Worm (Caenorhabditis elegans) whole organism, young adult: ENCODE data around the gene F57F4.1.

Experiments used
- ZK185.1 ChIP-seq: sonication (generic microtip); optimal IDR thresholded peaks from 2 replicates; lab custom pipeline; 2016; ENCODE audit warnings: mild to moderate bottlenecking, missing genetic modification characterization, missing compliant biosample characterization; ENCODE audit not compliant: poor library complexity, severe bottlenecking
- aptf-2 ChIP-seq: fragments of 200-800 bp; sonication (Bioruptor generic); conservative IDR thresholded peaks from 2 replicates; pipeline ENCODE4 v1.3.6; 2022; ENCODE audit warnings: missing genetic modification reagents, missing genetic modification characterization, missing compliant biosample characterization
- ceh-27 ChIP-seq: fragments of 200-800 bp; sonication (Bioruptor generic); optimal IDR thresholded peaks from 2 replicates; lab custom pipeline; 2018; ENCODE audit warnings: mild to moderate bottlenecking, missing genetic modification characterization, moderate library complexity, missing compliant biosample characterization
- hmg-20 ChIP-seq: fragments of 200-800 bp; sonication (Bioruptor generic); IDR thresholded peaks from 2 replicates; pipeline ENCODE4 v1.3.6; 2022; ENCODE audit warnings: missing genetic modification reagents, missing genetic modification characterization, missing compliant biosample characterization
- mes-4 ChIP-seq: sonication (generic microtip); optimal IDR thresholded peaks from 2 replicates; lab custom pipeline; 2016; ENCODE audit warnings: missing genotype, missing genetic modification characterization, missing compliant biosample characterization
- sea-2 ChIP-seq: fragments of 200-800 bp; sonication (Bioruptor generic); IDR thresholded peaks from 2 replicates; pipeline ENCODE4 v1.3.6; 2022; ENCODE audit warnings: missing genetic modification characterization, missing compliant biosample characterization
- snpc-1.1 ChIP-seq: sonication (generic microtip); optimal IDR thresholded peaks from 2 replicates; lab custom pipeline; 2017; ENCODE audit warnings: missing genetic modification characterization, mild to moderate bottlenecking, missing compliant biosample characterization, antibody characterized with exemption, moderate library complexity, missing genotype, missing genetic modification reagents; ENCODE audit not compliant: insufficient read depth
- unc-130 ChIP-seq: sonication (generic microtip); optimal IDR thresholded peaks from 2 replicates; lab custom pipeline; 2016; ENCODE audit warnings: missing genetic modification reagents, missing genetic modification characterization, missing compliant biosample characterization

DNA sequence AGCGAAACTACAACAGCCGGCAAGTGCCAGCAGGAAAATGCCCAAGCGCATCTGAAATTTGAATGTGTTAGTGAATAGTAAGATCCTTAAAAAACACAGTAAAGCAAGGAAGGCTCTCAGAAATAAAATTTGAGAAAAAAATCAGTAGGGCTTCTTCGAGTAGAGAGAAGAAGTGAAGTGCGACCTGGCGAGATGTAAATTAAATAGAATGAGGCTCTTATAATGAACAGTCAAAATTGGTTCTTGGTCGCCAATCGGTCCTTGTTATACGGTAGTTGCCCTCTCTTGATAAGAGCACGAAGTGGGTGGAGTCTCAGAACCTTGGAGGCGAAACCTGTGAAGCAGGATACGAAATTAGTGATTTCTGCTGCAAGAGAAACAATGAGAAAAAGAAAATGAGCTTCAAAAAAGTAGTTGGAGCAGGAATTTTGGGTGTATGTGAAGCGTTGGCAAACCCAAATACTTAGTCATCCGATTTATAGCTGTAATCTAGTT lies 18.5 kb downstream of the F57F4.1 start, which contains the start of gene bcf-1:
- TF ChIP-seq mes-4 (tag; lab: Kevin White, UChicago) (no peak), unc-130 (GFP tag; lab: Kevin White, UChicago) (no peak), ceh-27 (GFP tag; lab: Kevin White, UChicago) (no peak), ZK185.1 (tag; lab: Kevin White, UChicago) (no peak), aptf-2 (GFP tag; lab: Robert Waterston, UW) (no peak), snpc-1.1 (no peak), sea-2 (no peak), hmg-20 (no peak)
